Worm (Caenorhabditis elegans) whole organism, L4/young adult: ENCODE results near the gene daf-19.

Experiments used
- dao-5 ChIP-seq: sonication (generic microtip); optimal IDR thresholded peaks from 2 replicates; lab custom pipeline; 2016; ENCODE audit warnings: missing genotype, missing genetic modification characterization, moderate library complexity, missing compliant biosample characterization
- him-1 ChIP-seq: sonication (generic microtip); optimal IDR thresholded peaks from 2 replicates; lab custom pipeline; 2016; ENCODE audit warnings: missing genotype, missing genetic modification reagents, missing genetic modification characterization, missing compliant biosample characterization

DNA sequence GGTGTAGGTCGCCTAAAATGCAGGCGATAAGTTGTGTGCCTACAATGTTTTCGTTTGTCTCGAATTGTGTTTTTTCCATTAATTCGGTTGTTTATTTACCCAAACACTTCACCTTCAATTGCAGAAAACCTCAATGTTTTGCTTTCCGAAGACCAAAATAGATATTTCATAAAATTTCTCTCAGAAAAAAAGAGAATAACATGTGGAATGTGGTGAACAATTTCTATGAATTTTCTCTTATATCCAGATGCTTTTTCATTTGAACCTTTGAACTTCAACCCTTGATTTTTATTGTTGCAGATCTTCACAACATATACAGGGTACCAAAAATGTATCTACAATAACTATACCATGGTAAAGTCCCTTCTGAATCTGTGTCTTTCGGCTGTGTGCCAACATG is 37.3 kb upstream of the daf-19 start, which contains the start of gene T01E8.1:
- TF ChIP-seq him-1 (tag; lab: Kevin White, UChicago) (no peak), dao-5 (tag; lab: Kevin White, UChicago) (no peak)
